Fruit fly (Drosophila melanogaster) whole organism, embryonic: ENCODE results near the gene CG13690.

Experiments used
- CG11723 ChIP-seq: fragments of 200-800 bp; sonication (Bioruptor generic); optimal IDR thresholded peaks from 2 replicates; lab custom pipeline; 2017; ENCODE audit warnings: missing biosample characterization, mild to moderate bottlenecking, missing genetic modification characterization
- CG12104 ChIP-seq: fragments of 200-800 bp; sonication (Bioruptor generic); optimal IDR thresholded peaks from 3 replicates; lab custom pipeline; 2016; ENCODE audit warnings: missing biosample characterization, missing genetic modification characterization
- CG1233 ChIP-seq: fragments of 200-800 bp; sonication (Bioruptor generic); optimal IDR thresholded peaks from 4 replicates; lab custom pipeline; 2018; ENCODE audit warnings: missing biosample characterization, mild to moderate bottlenecking, missing genetic modification characterization
- CG14050 ChIP-seq: fragments of 200-800 bp; sonication (Bioruptor generic); IDR thresholded peaks from 3 replicates; pipeline ENCODE4 v1.3.6; 2022; ENCODE audit warnings: missing biosample characterization, missing genetic modification characterization
- CG14860 ChIP-seq: fragments of 200-800 bp; sonication (Bioruptor generic); IDR thresholded peaks from 3 replicates; pipeline ENCODE4 v1.3.6; 2022; ENCODE audit warnings: missing biosample characterization, missing genetic modification characterization; ENCODE audit not compliant: partially characterized antibody
- CG1529 ChIP-seq: fragments of 200-800 bp; sonication (Bioruptor generic); optimal IDR thresholded peaks from 3 replicates; lab custom pipeline; 2018; ENCODE audit warnings: missing biosample characterization, missing genetic modification characterization
- CG15514 ChIP-seq: fragments of 200-800 bp; sonication (Bioruptor generic); optimal IDR thresholded peaks from 3 replicates; lab custom pipeline; 2017; ENCODE audit warnings: missing biosample characterization, missing genetic modification characterization, mild to moderate bottlenecking, moderate library complexity, missing genetic modification reagents
- CG16863 ChIP-seq: fragments of 200-800 bp; sonication (Bioruptor generic); optimal IDR thresholded peaks from 3 replicates; lab custom pipeline; 2016; ENCODE audit warnings: missing biosample characterization, missing genetic modification characterization
- CG17912 ChIP-seq: fragments of 200-800 bp; sonication (Bioruptor generic); optimal IDR thresholded peaks from 2 replicates; lab custom pipeline; 2018; ENCODE audit warnings: missing biosample characterization, mild to moderate bottlenecking, missing genetic modification characterization
- CG2120 ChIP-seq: fragments of 200-800 bp; sonication (Bioruptor generic); optimal IDR thresholded peaks from 3 replicates; lab custom pipeline; 2016; ENCODE audit warnings: missing biosample characterization, missing genetic modification characterization
- CG2678 ChIP-seq: fragments of 200-800 bp; sonication (Bioruptor generic); optimal IDR thresholded peaks from 3 replicates; lab custom pipeline; 2019; ENCODE audit warnings: missing biosample characterization, mild to moderate bottlenecking, missing genetic modification characterization, moderate library complexity
- CG32532 ChIP-seq: fragments of 200-800 bp; sonication (Bioruptor generic); IDR thresholded peaks from 2 replicates; pipeline ENCODE4 v1.3.6; 2022; ENCODE audit warnings: missing biosample characterization, missing genetic modification characterization
- CG33213 ChIP-seq: fragments of 200-800 bp; sonication (Bioruptor generic); optimal IDR thresholded peaks from 3 replicates; lab custom pipeline; 2016; ENCODE audit warnings: missing biosample characterization, missing genetic modification characterization
- CG5953 ChIP-seq: fragments of 200-800 bp; sonication (Bioruptor generic); IDR thresholded peaks from 2 replicates; pipeline ENCODE4 v1.3.6; 2022; ENCODE audit warnings: missing biosample characterization, missing genetic modification characterization
- CG6175 ChIP-seq: fragments of 200-800 bp; sonication (Bioruptor generic); IDR thresholded peaks from 3 replicates; pipeline ENCODE4 v1.3.6; 2022; ENCODE audit warnings: missing biosample characterization, missing genetic modification characterization
- CG7271 ChIP-seq: fragments of 200-800 bp; sonication (Bioruptor generic); optimal IDR thresholded peaks from 2 replicates; lab custom pipeline; 2018; ENCODE audit warnings: missing biosample characterization, mild to moderate bottlenecking, missing genetic modification characterization, moderate library complexity
- CG9797 ChIP-seq: fragments of 200-800 bp; sonication (Bioruptor generic); optimal IDR thresholded peaks from 3 replicates; lab custom pipeline; 2018; ENCODE audit warnings: missing biosample characterization, mild to moderate bottlenecking, missing genetic modification characterization
- CrebB ChIP-seq: fragments of 200-800 bp; sonication (Bioruptor generic); optimal IDR thresholded peaks from 3 replicates; lab custom pipeline; 2018; ENCODE audit warnings: missing biosample characterization, mild to moderate bottlenecking, missing genetic modification characterization
- Dp ChIP-seq: fragments of 200-800 bp; sonication (Bioruptor generic); optimal IDR thresholded peaks from 2 replicates; lab custom pipeline; 2018; ENCODE audit warnings: missing biosample characterization, mild to moderate bottlenecking, missing genetic modification characterization, moderate library complexity
- Elba2 ChIP-seq: fragments of 200-800 bp; sonication (Bioruptor generic); optimal IDR thresholded peaks from 3 replicates; lab custom pipeline; 2016; ENCODE audit warnings: missing biosample characterization, missing genetic modification characterization
- HLHmδ ChIP-seq: fragments of 200-800 bp; sonication (Bioruptor generic); optimal IDR thresholded peaks from 2 replicates; lab custom pipeline; 2018; ENCODE audit warnings: missing biosample characterization, mild to moderate bottlenecking, missing genetic modification characterization, moderate library complexity
- Hr39 ChIP-seq: fragments of >200 bp; optimal IDR thresholded peaks from 2 replicates; lab custom pipeline; 2017
- Hr78 ChIP-seq, 2 experiments: fragments of 200-800 bp in 1 of 2; fragments of >200 bp in 1 of 2; sonication (Bioruptor generic) in 1 of 2; optimal IDR thresholded peaks; 2 replicates each; lab custom pipeline; 2017 to 2019; ENCODE audit warnings: missing biosample characterization in 2 of 2, missing genetic modification characterization in 2 of 2, mild to moderate bottlenecking in 1 of 2, moderate library complexity in 1 of 2
- Jarid2 ChIP-seq: fragments of 200-800 bp; sonication (Bioruptor generic); optimal IDR thresholded peaks from 3 replicates; lab custom pipeline; 2017; ENCODE audit warnings: mild to moderate bottlenecking, missing biosample characterization, missing genetic modification reagents, missing genetic modification characterization
- MESR4 ChIP-seq: fragments of 200-800 bp; sonication (Bioruptor generic); optimal IDR thresholded peaks from 2 replicates; lab custom pipeline; 2018; ENCODE audit warnings: missing biosample characterization, mild to moderate bottlenecking, missing genetic modification characterization, moderate library complexity
- NFAT ChIP-seq: fragments of 200-800 bp; sonication (Bioruptor generic); IDR thresholded peaks from 2 replicates; pipeline ENCODE4 v1.3.6; 2022; ENCODE audit warnings: missing biosample characterization, missing genetic modification characterization
- NK7.1 ChIP-seq: fragments of 200-800 bp; sonication (Bioruptor generic); optimal IDR thresholded peaks from 3 replicates; lab custom pipeline; 2016; ENCODE audit warnings: missing biosample characterization, missing genetic modification characterization
- Oli ChIP-seq: fragments of 200-800 bp; sonication (Bioruptor generic); optimal IDR thresholded peaks from 2 replicates; lab custom pipeline; 2018; ENCODE audit warnings: missing biosample characterization, mild to moderate bottlenecking, missing genetic modification characterization, moderate library complexity
- PHDP ChIP-seq: fragments of 200-800 bp; sonication (Bioruptor generic); optimal IDR thresholded peaks from 3 replicates; lab custom pipeline; 2018; ENCODE audit warnings: missing biosample characterization, mild to moderate bottlenecking, missing genetic modification characterization, moderate library complexity
- TFAM ChIP-seq: fragments of 200-800 bp; sonication (Bioruptor generic); optimal IDR thresholded peaks from 2 replicates; lab custom pipeline; 2017; ENCODE audit warnings: missing biosample characterization, missing genetic modification characterization, inconsistent platforms
- Xrp1 ChIP-seq: fragments of 200-800 bp; sonication (Bioruptor generic); IDR thresholded peaks from 2 replicates; pipeline ENCODE4 v1.3.6; 2022; ENCODE audit warnings: missing biosample characterization, missing genetic modification characterization
- bigmax ChIP-seq: fragments of 200-800 bp; sonication (Bioruptor generic); optimal IDR thresholded peaks from 2 replicates; lab custom pipeline; 2018; ENCODE audit warnings: missing biosample characterization, mild to moderate bottlenecking, missing genetic modification characterization
- crol ChIP-seq: fragments of 200-800 bp; sonication (Bioruptor generic); IDR thresholded peaks from 2 replicates; pipeline ENCODE4 v1.3.6; 2022; ENCODE audit warnings: missing biosample characterization, missing genetic modification characterization
- dan ChIP-seq: fragments of 200-800 bp; sonication (Bioruptor generic); IDR thresholded peaks from 2 replicates; pipeline ENCODE4 v1.3.6; 2022; ENCODE audit warnings: missing biosample characterization, missing genetic modification characterization
- gcm2 ChIP-seq: fragments of 200-800 bp; sonication (Bioruptor generic); optimal IDR thresholded peaks from 2 replicates; lab custom pipeline; 2016; ENCODE audit warnings: missing biosample characterization, missing genetic modification characterization
- gro ChIP-seq: fragments of 200-800 bp; sonication (Bioruptor generic); optimal IDR thresholded peaks from 2 replicates; lab custom pipeline; 2016; ENCODE audit warnings: missing biosample characterization, missing genetic modification characterization
- her ChIP-seq: fragments of 200-800 bp; sonication (Bioruptor generic); optimal IDR thresholded peaks from 2 replicates; lab custom pipeline; 2016; ENCODE audit warnings: missing biosample characterization, missing genetic modification characterization
- lola ChIP-seq, 3 experiments: fragments of >200 bp in 2 of 3; fragments of 200-800 bp in 1 of 3; sonication (Bioruptor generic) in 1 of 3; optimal IDR thresholded peaks; 2 replicates each; lab custom pipeline; 2017 to 2019; ENCODE audit warnings: missing biosample characterization in 3 of 3, missing genetic modification characterization in 3 of 3, mild to moderate bottlenecking in 1 of 3, moderate library complexity in 1 of 3
- lov ChIP-seq, 2 experiments: fragments of 200-800 bp in 1 of 2; fragments of >200 bp in 1 of 2; sonication (Bioruptor generic) in 1 of 2; IDR thresholded peaks in 1 of 2; optimal IDR thresholded peaks in 1 of 2; 2 replicates in 1 of 2; 3 replicates in 1 of 2; pipeline versions ENCODE4 v1.3.6 to Lab custom; 2017 to 2022; ENCODE audit warnings: missing biosample characterization in 1 of 2, missing genetic modification characterization in 1 of 2
- pros ChIP-seq: fragments of 200-800 bp; sonication (Bioruptor generic); optimal IDR thresholded peaks from 3 replicates; lab custom pipeline; 2019; ENCODE audit warnings: missing biosample characterization, mild to moderate bottlenecking, missing genetic modification characterization, moderate library complexity
- pzg ChIP-seq: fragments of 200-800 bp; sonication (Bioruptor generic); optimal IDR thresholded peaks from 3 replicates; lab custom pipeline; 2018; ENCODE audit warnings: missing biosample characterization, mild to moderate bottlenecking, missing genetic modification characterization, moderate library complexity
- run ChIP-seq: fragments of 200-800 bp; sonication (Bioruptor generic); optimal IDR thresholded peaks from 3 replicates; lab custom pipeline; 2018; ENCODE audit warnings: missing biosample characterization, mild to moderate bottlenecking, missing genetic modification characterization
- sim ChIP-seq: fragments of 200-800 bp; sonication (Bioruptor generic); IDR thresholded peaks from 2 replicates; pipeline ENCODE4 v1.3.6; 2022; ENCODE audit warnings: missing biosample characterization, missing genetic modification characterization
- sob ChIP-seq: fragments of 200-800 bp; sonication (Bioruptor generic); IDR thresholded peaks from 2 replicates; pipeline ENCODE4 v1.3.6; 2022; ENCODE audit warnings: missing biosample characterization, missing genetic modification characterization
- toy ChIP-seq: fragments of 200-800 bp; sonication (Bioruptor generic); IDR thresholded peaks from 2 replicates; pipeline ENCODE4 v1.3.6; 2022; ENCODE audit warnings: missing biosample characterization, missing genetic modification characterization
- unpg ChIP-seq: fragments of 200-800 bp; sonication (Bioruptor generic); optimal IDR thresholded peaks from 3 replicates; lab custom pipeline; 2018; ENCODE audit warnings: missing biosample characterization, mild to moderate bottlenecking, missing genetic modification characterization, moderate library complexity
- vfl ChIP-seq: fragments of 200-800 bp; sonication (Bioruptor generic); optimal IDR thresholded peaks from 2 replicates; lab custom pipeline; 2016; ENCODE audit warnings: missing biosample characterization, missing genetic modification characterization
- z ChIP-seq: fragments of 200-800 bp; sonication (Bioruptor generic); IDR thresholded peaks from 3 replicates; pipeline ENCODE4 v1.3.6; 2022; ENCODE audit warnings: missing biosample characterization, missing genetic modification characterization

CG13690 gene

dm6 chr2L:430820-431628 is 11.6 kb upstream of the CG13690 start, which contains the start of gene ex (continued):
- TF ChIP-seq run (tag; lab: Kevin White, UChicago) (peak; percentile 26), CG11723 (peak; percentile 22), CG2120 (peak; percentile 31), gcm2 (GFP tag; lab: Kevin White, UChicago) (no peak), Oli (tag; lab: Kevin White, UChicago) (no peak), CG12104 (GFP tag; lab: Kevin White, UChicago) (peak; percentile 55), NFAT (GFP tag; lab: Robert Waterston, UW) (no peak), gro (GFP tag; lab: Kevin White, UChicago) (no peak), CG17912 (GFP tag; lab: Kevin White, UChicago) (peak; percentile 71), MESR4 (GFP tag; lab: Kevin White, UChicago) (no peak), z (GFP tag; lab: Robert Waterston, UW) (0 out of 3 replicates have a peak, but pooled peaks have one; percentile 45), unpg (GFP tag; lab: Kevin White, UChicago) (peak; percentile 69), dan (no peak), crol (GFP tag; lab: Robert Waterston, UW) (0 out of 2 replicates have a peak, but pooled peaks have one; percentile 21), her (GFP tag; lab: Kevin White, UChicago) (peak; percentile 47), Hr78 (GFP tag; optimal IDR thresholded peaks at IDR 0.05; lab: Kevin White, UChicago) (no peak), bigmax (GFP tag; lab: Kevin White, UChicago) (no peak), pzg (GFP tag; lab: Kevin White, UChicago) (no peak), CG15514 (GFP tag; lab: Kevin White, UChicago) (peak; percentile 57), CG5953 (GFP tag; lab: Robert Waterston, UW) (no peak), CG33213 (GFP tag; lab: Kevin White, UChicago) (peak; percentile 29), Dp (GFP tag; lab: Kevin White, UChicago) (no peak), CG9797 (GFP tag; lab: Kevin White, UChicago) (no peak), CG32532 (peak; percentile 8; the same call in 1 of the 2 replicates), CG7271 (no peak), Hr39 (no peak), CrebB (peak; percentile 90), CG6175 (no peak), toy (no peak), vfl (no peak), NK7.1 (GFP tag; lab: Kevin White, UChicago) (peak; percentile 13), PHDP (tag; lab: Kevin White, UChicago) (peak; percentile 75), CG16863 (peak; percentile 15), CG1233 (GFP tag; lab: Kevin White, UChicago) (peak; percentile 68), lov (optimal IDR thresholded peaks at IDR 0.05; lab: Kevin White, UChicago) (no peak), lov (GFP tag; IDR thresholded peaks at IDR 0.05; lab: Robert Waterston, UW) (peak; percentile 52; the same call in 1 of the 3 replicates), lola (GFP tag; optimal IDR thresholded peaks at IDR 0.05; lab: Kevin White, UChicago) (no peak), CG2678 (tag; lab: Kevin White, UChicago) (peak; percentile 76), CG1529 (GFP tag; lab: Kevin White, UChicago) (peak; percentile 62), CG14050 (peak; percentile 29; the same call in 1 of the 3 replicates), sob (GFP tag; lab: Robert Waterston, UW) (peak; percentile 72; the same call in 1 of the 2 replicates), TFAM (peak; percentile 4), Jarid2 (peak; percentile 96), Elba2 (peak; percentile 34), CG14860 (GFP tag; lab: Robert Waterston, UW) (no peak), Xrp1 (GFP tag; lab: Robert Waterston, UW) (peak; percentile 60), HLHmδ (GFP tag; lab: Kevin White, UChicago) (no peak), pros (GFP tag; lab: Kevin White, UChicago) (peak; percentile 74), sim (GFP tag; lab: Robert Waterston, UW) (0 out of 2 replicates have a peak, but pooled peaks have one; percentile 7)
